Fruit fly (Drosophila melanogaster): ENCODE results near the gene CG9175.

CG9175 gene

dm6 chr2L:6098479-6099269 lies at the start of gene CG9175:
CG9175 (minus strand) TSS chr2L:6098966.
- TF ChIP-seq CTCF (optimal IDR thresholded peaks at IDR 0.05) (peak; percentile 0 to 37), CG8478 (optimal IDR thresholded peaks at IDR 0.05) (no peak)

- TF ChIP-seq CTCF (optimal IDR thresholded peaks at IDR 0.05) (no peak), CG8478 (optimal IDR thresholded peaks at IDR 0.05) (no peak)
These were observed 40.3 kb upstream of the CG9175 start, which contains the start of gene CG13991 for dm6 chr2L:6139082-6139481. CG13991 (plus strand) TSS chr2L:6139382.

- TF ChIP-seq CG8478 (optimal IDR thresholded peaks at IDR 0.05), result no peak
- TF ChIP-seq CTCF (optimal IDR thresholded peaks at IDR 0.05), result no peak
These were observed 31.8 kb upstream of the CG9175 start, which contains the start of the genes B9d2, tctn and CG9222 for dm6 chr2L:6130522-6131073. B9d2 (minus strand) TSS chr2L:6130651. tctn (minus strand) TSS chr2L:6130651. CG9222 (plus strand) TSS chr2L:6131023.

- TF ChIP-seq CG8478 (optimal IDR thresholded peaks at IDR 0.05) (no peak), CTCF (optimal IDR thresholded peaks at IDR 0.05) (no peak)
These were observed 28.7 kb upstream of the CG9175 start, which contains the start of gene WDR79 for dm6 chr2L:6127478-6127877. WDR79 (minus strand) TSS chr2L:6127775.

dm6 chr2L:6124815-6125214 lies 26.0 kb upstream of the CG9175 start, which contains the start of gene Arpc4:
Arpc4 (plus strand) TSS chr2L:6125132.
- TF ChIP-seq CTCF (optimal IDR thresholded peaks at IDR 0.05), result peak; percentile 25 to 32
- no peak for TF ChIP-seq CG8478 (optimal IDR thresholded peaks at IDR 0.05)

dm6 chr2L:6118212-6118611 lies 19.4 kb upstream of the CG9175 start, which contains the start of gene CG31642:
CG31642 (plus strand) TSS chr2L:6118512.
- TF ChIP-seq CTCF (optimal IDR thresholded peaks at IDR 0.05) (no peak), CG8478 (optimal IDR thresholded peaks at IDR 0.05) (no peak)

- TF ChIP-seq CTCF (optimal IDR thresholded peaks at IDR 0.05), result no peak
- TF ChIP-seq CG8478 (optimal IDR thresholded peaks at IDR 0.05), result no peak
These were observed 12.0 kb upstream of the CG9175 start for dm6 chr2L:6110781-6111180.

- TF ChIP-seq CG8478 (optimal IDR thresholded peaks at IDR 0.05) (no peak), CTCF (optimal IDR thresholded peaks at IDR 0.05) (no peak)
These were observed 10.6 kb upstream of the CG9175 start for dm6 chr2L:6109313-6109847.

dm6 chr2L:6100202-6100689 lies 1.5 kb upstream of the CG9175 start, which contains the start of gene stai:
stai (plus strand) TSS chr2L:6100377.
- TF ChIP-seq CG8478 (optimal IDR thresholded peaks at IDR 0.05) (no peak), CTCF (optimal IDR thresholded peaks at IDR 0.05) (no peak)

- no peak for TF ChIP-seq CTCF (optimal IDR thresholded peaks at IDR 0.05)
These were observed 491 bp upstream of the CG9175 start for dm6 chr2L:6099270-6099644.

- TF ChIP-seq CG8478 (optimal IDR thresholded peaks at IDR 0.05) (no peak), CTCF (optimal IDR thresholded peaks at IDR 0.05) (no peak)
These were observed 6.5 kb downstream of the CG9175 start for dm6 chr2L:6092300-6092699.

- TF ChIP-seq CG8478 (optimal IDR thresholded peaks at IDR 0.05) (no peak), CTCF (optimal IDR thresholded peaks at IDR 0.05) (peak in 1 of 2 experiments; percentile 19)
These were observed 7.7 kb downstream of the CG9175 start, which contains the start of gene CG45075 for dm6 chr2L:6090786-6091716. CG45075 (plus strand) TSS chr2L:6091412.

- no peak for TF ChIP-seq CTCF (optimal IDR thresholded peaks at IDR 0.05)
- no peak for TF ChIP-seq CG8478 (optimal IDR thresholded peaks at IDR 0.05)
These were observed 8.4 kb downstream of the CG9175 start for dm6 chr2L:6090365-6090764.

dm6 chr2L:6089604-6090198 lies 9.1 kb downstream of the CG9175 start:
- TF ChIP-seq CTCF (optimal IDR thresholded peaks at IDR 0.05) (no peak), CG8478 (optimal IDR thresholded peaks at IDR 0.05) (no peak)
